Worm (Caenorhabditis elegans) whole organism, L4 larva: Measurements from ENCODE around the gene Y43F8B.19.

ENCODE experiments used
- F26F4.8 ChIP-seq: fragments of 200-800 bp; sonication (Bioruptor generic); conservative IDR thresholded peaks from 2 replicates; pipeline ENCODE4 v1.3.6; 2022; ENCODE audit warnings: missing genetic modification characterization, missing compliant biosample characterization
- Y105C5A.15 ChIP-seq: fragments of 200-800 bp; sonication (Bioruptor generic); IDR thresholded peaks from 2 replicates; pipeline ENCODE4 v1.3.6; 2022; ENCODE audit warnings: missing genetic modification characterization, missing compliant biosample characterization
- aha-1 ChIP-seq: fragments of 150-350 bp; peaks from one replicate; lab custom pipeline; 2014; ENCODE audit warnings: missing biosample characterization, missing genetic modification characterization
- arid-1 ChIP-seq: fragments of 200-800 bp; sonication (Bioruptor generic); conservative IDR thresholded peaks from 2 replicates; pipeline ENCODE4 v1.3.6; 2022; ENCODE audit warnings: missing genetic modification reagents, missing genetic modification characterization, missing compliant biosample characterization
- dmd-6 ChIP-seq: fragments of 200-800 bp; sonication (Bioruptor generic); IDR thresholded peaks from 2 replicates; pipeline ENCODE4 v1.3.6; 2022; ENCODE audit warnings: missing genetic modification reagents, missing genetic modification characterization, missing compliant biosample characterization
- egl-43 ChIP-seq: fragments of 200-800 bp; sonication (Bioruptor generic); IDR thresholded peaks from 2 replicates; pipeline ENCODE4 v1.3.6; 2022; ENCODE audit warnings: missing genetic modification reagents, missing genetic modification characterization, missing compliant biosample characterization
- fos-1 ChIP-seq: fragments of 150-350 bp; optimal IDR thresholded peaks from 2 replicates; lab custom pipeline; 2014; ENCODE audit warnings: missing biosample characterization, missing genetic modification characterization
- gei-8 ChIP-seq: fragments of 200-800 bp; sonication (Bioruptor generic); optimal IDR thresholded peaks from 2 replicates; lab custom pipeline; 2018; ENCODE audit warnings: mild to moderate bottlenecking, missing genetic modification characterization, missing compliant biosample characterization
- hif-1 ChIP-seq, 2 experiments: sonication (generic microtip); optimal IDR thresholded peaks; 2 replicates each; lab custom pipeline; 2016 to 2017; ENCODE audit warnings: missing compliant biosample characterization in 2 of 2, missing genetic modification characterization in 2 of 2, missing genetic modification reagents in 2 of 2, missing genotype in 2 of 2, mild to moderate bottlenecking in 1 of 2
- lin-13 ChIP-seq: fragments of 150-350 bp; optimal IDR thresholded peaks from 2 replicates; lab custom pipeline; 2014; ENCODE audit warnings: missing biosample characterization, missing genetic modification reagents, missing genetic modification characterization
- lin-15B ChIP-seq: fragments of 150-350 bp; sonication (generic microtip); optimal IDR thresholded peaks from 3 replicates; lab custom pipeline; 2014; ENCODE audit warnings: missing biosample characterization, missing genetic modification characterization
- lin-39 ChIP-seq: fragments of 150-350 bp; optimal IDR thresholded peaks from 2 replicates; lab custom pipeline; 2014; ENCODE audit warnings: missing biosample characterization, missing genetic modification reagents, missing genetic modification characterization
- mdt-29 ChIP-seq: fragments of 200-800 bp; sonication (Bioruptor generic); IDR thresholded peaks from 2 replicates; pipeline ENCODE4 v1.3.6; 2022; ENCODE audit warnings: missing genetic modification reagents, missing genetic modification characterization, missing compliant biosample characterization
- mes-2 ChIP-seq: sonication (generic microtip); optimal IDR thresholded peaks from 2 replicates; lab custom pipeline; 2016; ENCODE audit warnings: missing genotype, mild to moderate bottlenecking, missing genetic modification characterization, missing compliant biosample characterization; ENCODE audit not compliant: poor library complexity, severe bottlenecking
- nhr-10 ChIP-seq: fragments of 150-350 bp; optimal IDR thresholded peaks from 2 replicates; lab custom pipeline; 2014; ENCODE audit warnings: missing biosample characterization, missing genetic modification characterization
- pha-4 ChIP-seq, 2 experiments: fragments of 150-350 bp in 1 of 2; fragments of 200-800 bp in 1 of 2; sonication (Bioruptor generic) in 1 of 2; IDR thresholded peaks in 1 of 2; optimal IDR thresholded peaks in 1 of 2; 2 replicates each; pipeline versions ENCODE4 v1.3.6 to Lab custom; 2014 to 2022; ENCODE audit warnings: missing genetic modification characterization in 2 of 2, missing genetic modification reagents in 2 of 2, missing biosample characterization in 1 of 2, missing compliant biosample characterization in 1 of 2
- php-3 ChIP-seq: fragments of 200-800 bp; sonication (Bioruptor generic); IDR thresholded peaks from 2 replicates; pipeline ENCODE4 v1.3.6; 2022; ENCODE audit warnings: missing genetic modification reagents, missing genetic modification characterization, missing compliant biosample characterization
- tag-97 ChIP-seq: fragments of 200-800 bp; sonication (Bioruptor generic); IDR thresholded peaks from 2 replicates; pipeline ENCODE4 v1.3.6; 2022; ENCODE audit warnings: missing genetic modification characterization, missing compliant biosample characterization
- zfp-3 ChIP-seq: fragments of 200-800 bp; sonication (Bioruptor generic); conservative IDR thresholded peaks from 2 replicates; pipeline ENCODE4 v1.3.6; 2022; ENCODE audit warnings: missing genetic modification reagents, missing genetic modification characterization, missing compliant biosample characterization
- zip-11 ChIP-seq: fragments of 200-800 bp; sonication (Bioruptor generic); IDR thresholded peaks from 2 replicates; pipeline ENCODE4 v1.3.6; 2022; ENCODE audit warnings: missing genetic modification characterization, missing compliant biosample characterization

Y43F8B.19 gene

ce11 chrV:19462020-19462419 lies 50.1 kb downstream of the Y43F8B.19 start, which contains the start of gene Y43F8B.15:
Y43F8B.15 (minus strand) TSS chrV:19462120.
- TF ChIP-seq hif-1 (tag; optimal IDR thresholded peaks at IDR 0.05; lab: Kevin White, UChicago), result no peak
- no peak for TF ChIP-seq tag-97 (GFP tag; lab: Robert Waterston, UW)
- TF ChIP-seq zfp-3 (GFP tag; lab: Robert Waterston, UW), result no peak
- no peak for TF ChIP-seq F26F4.8
- TF ChIP-seq zip-11 (GFP tag; lab: Robert Waterston, UW), result no peak
- no peak for TF ChIP-seq dmd-6 (GFP tag; lab: Robert Waterston, UW)
- no peak for TF ChIP-seq mdt-29 (GFP tag; lab: Robert Waterston, UW)
- no peak for TF ChIP-seq arid-1 (GFP tag; lab: Robert Waterston, UW)
- TF ChIP-seq lin-15B (tag; lab: Kevin White, UChicago), result no peak
- no peak for TF ChIP-seq pha-4 (GFP tag; IDR thresholded peaks at IDR 0.05; lab: Robert Waterston, UW)
- TF ChIP-seq pha-4 (tag; optimal IDR thresholded peaks at IDR 0.05; lab: Kevin White, UChicago), result no peak
- TF ChIP-seq php-3 (GFP tag; lab: Robert Waterston, UW), result no peak
- TF ChIP-seq fos-1, result no peak
- TF ChIP-seq egl-43 (GFP tag; lab: Robert Waterston, UW), result no peak
- no peak for TF ChIP-seq lin-13 (GFP tag; lab: Kevin White, UChicago)
- TF ChIP-seq mes-2 (tag; lab: Kevin White, UChicago), result no peak
- TF ChIP-seq Y105C5A.15 (GFP tag; lab: Robert Waterston, UW), result no peak
- no peak for TF ChIP-seq aha-1 (tag; lab: Kevin White, UChicago)
- TF ChIP-seq nhr-10 (tag; lab: Kevin White, UChicago), result no peak
- no peak for TF ChIP-seq lin-39
- no peak for TF ChIP-seq gei-8 (GFP tag; lab: Kevin White, UChicago)
- TF ChIP-seq, all 104 proteins: peak for 0
